Fruit fly (Drosophila melanogaster): ENCODE measurements around the gene ssp6.

dm6 chr3L:6034511-6034910 is 42.0 kb upstream of the ssp6 start, which contains the start of gene CG10477:
- TF ChIP-seq HmgD (GFP tag; optimal IDR thresholded peaks at IDR 0.05) (no peak), CG15601 (tag; optimal IDR thresholded peaks at IDR 0.05) (no peak), Camta (GFP tag; optimal IDR thresholded peaks at IDR 0.05) (no peak), oc (tag; optimal IDR thresholded peaks at IDR 0.05) (no peak), CG10267 (tag; optimal IDR thresholded peaks at IDR 0.05) (no peak), Pdp1 (GFP tag; optimal IDR thresholded peaks at IDR 0.05) (no peak), CG30020 (tag; optimal IDR thresholded peaks at IDR 0.05) (no peak), dmrt11E (tag; optimal IDR thresholded peaks at IDR 0.05) (no peak), gfzf (GFP tag; optimal IDR thresholded peaks at IDR 0.05) (no peak)

Measured in whole organism, embryonic.